Fruit fly (Drosophila melanogaster) whole organism, embryonic: ENCODE measurements around the gene CG5376.

ENCODE experiments used
- Ada2b ChIP-seq: fragments of 200-800 bp; sonication (Bioruptor generic); IDR thresholded peaks from 2 replicates; pipeline ENCODE4 v1.3.6; 2022; ENCODE audit warnings: missing biosample characterization, missing genetic modification characterization
- Adf1 ChIP-seq: fragments of 200-800 bp; sonication (Bioruptor generic); IDR thresholded peaks from 2 replicates; pipeline ENCODE4 v1.3.6; 2022; ENCODE audit warnings: missing biosample characterization, missing genetic modification characterization
- CG10147 ChIP-seq: fragments of 200-800 bp; sonication (Bioruptor generic); optimal IDR thresholded peaks from 2 replicates; lab custom pipeline; 2019; ENCODE audit warnings: missing biosample characterization, mild to moderate bottlenecking, missing genetic modification characterization, moderate library complexity
- CG12744 ChIP-seq: fragments of 200-800 bp; sonication (Bioruptor generic); optimal IDR thresholded peaks from 2 replicates; lab custom pipeline; 2016; ENCODE audit warnings: missing biosample characterization, missing genetic modification characterization
- CG12942 ChIP-seq: fragments of 200-800 bp; sonication (Bioruptor generic); optimal IDR thresholded peaks from 3 replicates; lab custom pipeline; 2016; ENCODE audit warnings: missing biosample characterization, missing genetic modification characterization
- CG13424 ChIP-seq: fragments of 200-800 bp; sonication (Bioruptor generic); optimal IDR thresholded peaks from 2 replicates; lab custom pipeline; 2019; ENCODE audit warnings: missing biosample characterization, mild to moderate bottlenecking, missing genetic modification characterization, moderate library complexity
- CG14014 ChIP-seq: fragments of 200-800 bp; sonication (Bioruptor generic); IDR thresholded peaks from 2 replicates; pipeline ENCODE4 v1.3.6; 2022; ENCODE audit warnings: missing biosample characterization, missing genetic modification characterization
- CG14860 ChIP-seq: fragments of 200-800 bp; sonication (Bioruptor generic); IDR thresholded peaks from 3 replicates; pipeline ENCODE4 v1.3.6; 2022; ENCODE audit warnings: missing biosample characterization, missing genetic modification characterization; ENCODE audit not compliant: partially characterized antibody
- CG15601 ChIP-seq: fragments of 200-800 bp; sonication (Bioruptor generic); optimal IDR thresholded peaks from 3 replicates; lab custom pipeline; 2019; ENCODE audit warnings: missing biosample characterization, mild to moderate bottlenecking, missing genetic modification characterization, moderate library complexity
- CG17361 ChIP-seq: fragments of 200-800 bp; sonication (Bioruptor generic); IDR thresholded peaks from 3 replicates; pipeline ENCODE4 v1.3.6; 2022; ENCODE audit warnings: missing biosample characterization, missing genetic modification characterization
- CG1832 ChIP-seq: fragments of 200-800 bp; sonication (Bioruptor generic); optimal IDR thresholded peaks from 2 replicates; lab custom pipeline; 2017; ENCODE audit warnings: missing biosample characterization, mild to moderate bottlenecking, missing genetic modification characterization, inconsistent platforms
- CG30020 ChIP-seq: fragments of 200-800 bp; optimal IDR thresholded peaks from 2 replicates; lab custom pipeline; 2019; ENCODE audit warnings: missing biosample characterization, mild to moderate bottlenecking, missing genetic modification characterization, moderate library complexity
- CG30431 ChIP-seq: fragments of 200-800 bp; sonication (Bioruptor generic); optimal IDR thresholded peaks from 2 replicates; lab custom pipeline; 2017; ENCODE audit warnings: missing biosample characterization, missing genetic modification characterization
- CG33557 ChIP-seq: fragments of 200-800 bp; sonication (Bioruptor generic); optimal IDR thresholded peaks from 2 replicates; lab custom pipeline; 2019; ENCODE audit warnings: missing biosample characterization, mild to moderate bottlenecking, missing genetic modification characterization, moderate library complexity
- CG3407 ChIP-seq: fragments of 200-800 bp; sonication (Bioruptor generic); optimal IDR thresholded peaks from 2 replicates; lab custom pipeline; 2018; ENCODE audit warnings: missing biosample characterization, mild to moderate bottlenecking, missing genetic modification characterization
- CG5180 ChIP-seq: fragments of 200-800 bp; sonication (Bioruptor generic); optimal IDR thresholded peaks from 3 replicates; lab custom pipeline; 2017; ENCODE audit warnings: missing biosample characterization, missing genetic modification characterization, mild to moderate bottlenecking, moderate library complexity, missing genetic modification reagents
- CG6791 ChIP-seq: fragments of 200-800 bp; sonication (Bioruptor generic); IDR thresholded peaks from 3 replicates; pipeline ENCODE4 v1.3.6; 2022; ENCODE audit warnings: missing biosample characterization, missing genetic modification characterization; ENCODE audit not compliant: partially characterized antibody
- Chrac-16 ChIP-seq: fragments of 200-800 bp; sonication (Bioruptor generic); optimal IDR thresholded peaks from 3 replicates; lab custom pipeline; 2016; ENCODE audit warnings: missing biosample characterization, missing genetic modification characterization
- D19A ChIP-seq: fragments of 200-800 bp; optimal IDR thresholded peaks from 3 replicates; lab custom pipeline; 2019; ENCODE audit warnings: missing biosample characterization, mild to moderate bottlenecking, missing genetic modification characterization, moderate library complexity
- Hand ChIP-seq: fragments of 200-800 bp; sonication (Bioruptor generic); optimal IDR thresholded peaks from 2 replicates; lab custom pipeline; 2017; ENCODE audit warnings: mild to moderate bottlenecking, missing biosample characterization, missing genetic modification reagents, missing genetic modification characterization
- Kr ChIP-seq: fragments of 200-800 bp; sonication (Bioruptor generic); optimal IDR thresholded peaks from 2 replicates; lab custom pipeline; 2017; ENCODE audit warnings: missing biosample characterization, mild to moderate bottlenecking, missing genetic modification characterization
- NC2α ChIP-seq: fragments of 200-800 bp; sonication (Bioruptor generic); optimal IDR thresholded peaks from 2 replicates; lab custom pipeline; 2016; ENCODE audit warnings: missing biosample characterization, missing genetic modification characterization
- Neu2 ChIP-seq: fragments of 200-800 bp; sonication (Bioruptor generic); optimal IDR thresholded peaks from 3 replicates; lab custom pipeline; 2016; ENCODE audit warnings: missing biosample characterization, missing genetic modification characterization, borderline replicate concordance
- Oli ChIP-seq: fragments of 200-800 bp; sonication (Bioruptor generic); optimal IDR thresholded peaks from 2 replicates; lab custom pipeline; 2018; ENCODE audit warnings: missing biosample characterization, mild to moderate bottlenecking, missing genetic modification characterization, moderate library complexity
- Poxn ChIP-seq: fragments of 200-800 bp; sonication (Bioruptor generic); IDR thresholded peaks from 2 replicates; pipeline ENCODE4 v1.3.6; 2022; ENCODE audit warnings: missing biosample characterization, missing genetic modification characterization
- aop ChIP-seq: fragments of 200-800 bp; sonication (Bioruptor generic); IDR thresholded peaks from 2 replicates; pipeline ENCODE4 v1.3.6; 2022; ENCODE audit warnings: missing biosample characterization, missing genetic modification characterization
- ash1 ChIP-seq: fragments of 200-800 bp; sonication (Bioruptor generic); optimal IDR thresholded peaks from 2 replicates; lab custom pipeline; 2018; ENCODE audit warnings: missing biosample characterization, mild to moderate bottlenecking, missing genetic modification characterization
- bbx ChIP-seq: fragments of 200-800 bp; sonication (Bioruptor generic); IDR thresholded peaks from 2 replicates; pipeline ENCODE4 v1.3.6; 2022; ENCODE audit warnings: missing biosample characterization, missing genetic modification characterization; ENCODE audit not compliant: partially characterized antibody
- bcd ChIP-seq: fragments of 200-800 bp; sonication (Bioruptor generic); optimal IDR thresholded peaks from 2 replicates; lab custom pipeline; 2017; ENCODE audit warnings: missing biosample characterization, mild to moderate bottlenecking, missing genetic modification characterization
- dati ChIP-seq: fragments of 200-800 bp; sonication (Bioruptor generic); IDR thresholded peaks from 2 replicates; pipeline ENCODE4 v1.3.6; 2022; ENCODE audit warnings: missing biosample characterization, missing genetic modification characterization
- dysf ChIP-seq: fragments of 200-800 bp; sonication (Bioruptor generic); IDR thresholded peaks from 3 replicates; pipeline ENCODE4 v1.3.6; 2022; ENCODE audit warnings: missing biosample characterization, missing genetic modification characterization
- gcm ChIP-seq: fragments of 200-800 bp; sonication (Bioruptor generic); optimal IDR thresholded peaks from 2 replicates; lab custom pipeline; 2019; ENCODE audit warnings: missing biosample characterization, mild to moderate bottlenecking, missing genetic modification characterization, moderate library complexity
- gro ChIP-seq: fragments of 200-800 bp; sonication (Bioruptor generic); optimal IDR thresholded peaks from 2 replicates; lab custom pipeline; 2016; ENCODE audit warnings: missing biosample characterization, missing genetic modification characterization
- jigr1 ChIP-seq: fragments of 200-800 bp; sonication (Bioruptor generic); IDR thresholded peaks from 3 replicates; pipeline ENCODE4 v1.3.6; 2022; ENCODE audit warnings: missing biosample characterization, missing genetic modification characterization
- lbe ChIP-seq: fragments of 200-800 bp; sonication (Bioruptor generic); optimal IDR thresholded peaks from 2 replicates; lab custom pipeline; 2016; ENCODE audit warnings: missing biosample characterization, mild to moderate bottlenecking, missing genetic modification characterization
- nmo ChIP-seq: fragments of 200-800 bp; sonication (Bioruptor generic); optimal IDR thresholded peaks from 2 replicates; lab custom pipeline; 2018; ENCODE audit warnings: missing biosample characterization, mild to moderate bottlenecking, missing genetic modification characterization, moderate library complexity
- pita ChIP-seq: fragments of 200-800 bp; sonication (Bioruptor generic); optimal IDR thresholded peaks from 2 replicates; lab custom pipeline; 2017; ENCODE audit warnings: missing biosample characterization, mild to moderate bottlenecking, missing genetic modification characterization
- prd ChIP-seq, 3 experiments: fragments of >200 bp in 2 of 3; fragments of 200-800 bp in 1 of 3; sonication (Bioruptor generic) in 1 of 3; optimal IDR thresholded peaks in 2 of 3; IDR thresholded peaks in 1 of 3; 2 replicates in 2 of 3; 3 replicates in 1 of 3; pipeline versions ENCODE4 v1.3.6 to Lab custom; 2017 to 2022; ENCODE audit warnings: missing biosample characterization in 1 of 3, missing genetic modification characterization in 1 of 3
- pzg ChIP-seq: fragments of 200-800 bp; sonication (Bioruptor generic); optimal IDR thresholded peaks from 3 replicates; lab custom pipeline; 2018; ENCODE audit warnings: missing biosample characterization, mild to moderate bottlenecking, missing genetic modification characterization, moderate library complexity
- rib ChIP-seq: fragments of 200-800 bp; sonication (Bioruptor generic); IDR thresholded peaks from 2 replicates; pipeline ENCODE4 v1.3.6; 2022; ENCODE audit warnings: missing biosample characterization, missing genetic modification characterization
- scrt ChIP-seq: fragments of 200-800 bp; sonication (Bioruptor generic); optimal IDR thresholded peaks from 2 replicates; lab custom pipeline; 2018; ENCODE audit warnings: missing biosample characterization, mild to moderate bottlenecking, missing genetic modification characterization, moderate library complexity
- sisA ChIP-seq: fragments of 200-800 bp; sonication (Bioruptor generic); IDR thresholded peaks from 2 replicates; pipeline ENCODE4 v1.3.6; 2022; ENCODE audit warnings: missing biosample characterization, missing genetic modification characterization
- so ChIP-seq: fragments of 200-800 bp; sonication (Bioruptor generic); IDR thresholded peaks from 3 replicates; pipeline ENCODE4 v1.3.6; 2022; ENCODE audit warnings: missing biosample characterization, missing genetic modification characterization
- sob ChIP-seq: fragments of 200-800 bp; sonication (Bioruptor generic); IDR thresholded peaks from 2 replicates; pipeline ENCODE4 v1.3.6; 2022; ENCODE audit warnings: missing biosample characterization, missing genetic modification characterization
- sr ChIP-seq: fragments of 200-800 bp; sonication (Bioruptor generic); IDR thresholded peaks from 3 replicates; pipeline ENCODE4 v1.3.6; 2022; ENCODE audit warnings: missing biosample characterization, missing genetic modification characterization
- stwl ChIP-seq: fragments of 200-800 bp; sonication (Bioruptor generic); optimal IDR thresholded peaks from 3 replicates; lab custom pipeline; 2018; ENCODE audit warnings: missing biosample characterization, mild to moderate bottlenecking, missing genetic modification characterization, moderate library complexity
- tap ChIP-seq: fragments of 200-800 bp; optimal IDR thresholded peaks from 3 replicates; lab custom pipeline; 2019; ENCODE audit warnings: missing biosample characterization, mild to moderate bottlenecking, missing genetic modification characterization, moderate library complexity
- yki ChIP-seq: fragments of >200 bp; optimal IDR thresholded peaks from 3 replicates; lab custom pipeline; 2018
- zfh2 ChIP-seq: fragments of 200-800 bp; sonication (Bioruptor generic); optimal IDR thresholded peaks from 2 replicates; lab custom pipeline; 2016; ENCODE audit warnings: missing biosample characterization, missing genetic modification characterization

Gene CG5376

dm6 chr3R:22447195-22447873, 41.4 kb downstream of the CG5376 start, which contains the start of gene CG34288 (continued):
- no peak for TF ChIP-seq prd (optimal IDR thresholded peaks at IDR 0.05; lab: Kevin White, UChicago)
- peak; percentile 47 for TF ChIP-seq prd (GFP tag; IDR thresholded peaks at IDR 0.05; lab: Robert Waterston, UW)
- TF ChIP-seq CG17361: no peak; the same call in 2 of the 3 replicates
- no peak for TF ChIP-seq yki (lab: Kevin White, UChicago)
- peak; percentile 51; the same call in 1 of the 2 replicates for TF ChIP-seq sisA (GFP tag; lab: Robert Waterston, UW)
- TF ChIP-seq tap: peak; percentile 30
- TF ChIP-seq Oli (tag; lab: Kevin White, UChicago): peak; percentile 2
- no peak for TF ChIP-seq aop (GFP tag; lab: Robert Waterston, UW)
- no peak for TF ChIP-seq jigr1 (GFP tag; lab: Robert Waterston, UW)
- TF ChIP-seq stwl (tag; lab: Kevin White, UChicago): no peak
- TF ChIP-seq CG10147 (GFP tag; lab: Kevin White, UChicago): no peak
- peak; percentile 59; the same call in 2 of the 3 replicates for TF ChIP-seq dysf (GFP tag; lab: Robert Waterston, UW)
- TF ChIP-seq lbe (GFP tag; lab: Kevin White, UChicago): no peak
- TF ChIP-seq bbx (GFP tag; lab: Robert Waterston, UW): peak; percentile 45
- TF ChIP-seq CG33557: no peak
- TF ChIP-seq pzg: no peak
- peak; percentile 73 for TF ChIP-seq sob (GFP tag; lab: Robert Waterston, UW)
- TF ChIP-seq dati (GFP tag; lab: Robert Waterston, UW): no peak
- no peak for TF ChIP-seq ash1
- no peak for TF ChIP-seq CG30431 (GFP tag; lab: Kevin White, UChicago)
- no peak for TF ChIP-seq Chrac-16
- TF ChIP-seq pita (GFP tag; lab: Kevin White, UChicago): no peak
- no peak for TF ChIP-seq Adf1 (GFP tag; lab: Robert Waterston, UW)
- TF ChIP-seq NC2α: no peak
- TF ChIP-seq CG14860: no peak
- TF ChIP-seq CG6791 (GFP tag; lab: Robert Waterston, UW): peak; percentile 25; the same call in 1 of the 3 replicates
- TF ChIP-seq so (GFP tag; lab: Robert Waterston, UW): 0 out of 3 replicates have a peak, but pooled peaks have one; percentile 7
- TF ChIP-seq Ada2b (GFP tag; lab: Robert Waterston, UW): 0 out of 2 replicates have a peak, but pooled peaks have one; percentile 4
- TF ChIP-seq zfh2 (GFP tag; lab: Kevin White, UChicago): no peak
- TF ChIP-seq CG15601 (tag; lab: Kevin White, UChicago): no peak
- TF ChIP-seq CG13424 (tag; lab: Kevin White, UChicago): no peak
- TF ChIP-seq CG14014 (GFP tag; lab: Robert Waterston, UW): peak; percentile 55; the same call in 1 of the 2 replicates
- TF ChIP-seq Poxn (GFP tag; lab: Robert Waterston, UW): no peak; the same call in 1 of the 2 replicates
- TF ChIP-seq bcd: no peak
- peak; percentile 76 for TF ChIP-seq gro (GFP tag; lab: Kevin White, UChicago)
- TF ChIP-seq rib: peak; percentile 51; the same call in 1 of the 2 replicates
- no peak for TF ChIP-seq scrt (GFP tag; lab: Kevin White, UChicago)
- TF ChIP-seq CG30020 (tag; lab: Kevin White, UChicago): no peak
- no peak for TF ChIP-seq nmo (GFP tag; lab: Kevin White, UChicago)
- no peak for TF ChIP-seq Neu2 (GFP tag; lab: Kevin White, UChicago)
- TF ChIP-seq Hand (GFP tag; lab: Kevin White, UChicago): no peak
- TF ChIP-seq CG12942 (GFP tag; lab: Kevin White, UChicago): no peak
- TF ChIP-seq D19A (tag; lab: Kevin White, UChicago): no peak
- no peak for TF ChIP-seq Kr (GFP tag; lab: Kevin White, UChicago)
- no peak for TF ChIP-seq gcm (GFP tag; lab: Kevin White, UChicago)
- no peak for TF ChIP-seq sr (GFP tag; lab: Robert Waterston, UW)
- no peak for TF ChIP-seq CG3407 (GFP tag; lab: Kevin White, UChicago)
- no peak for TF ChIP-seq CG5180 (GFP tag; lab: Kevin White, UChicago)
- TF ChIP-seq CG12744 (GFP tag; lab: Kevin White, UChicago): no peak
- no peak for TF ChIP-seq CG1832 (GFP tag; lab: Kevin White, UChicago)
